Fruit fly (Drosophila melanogaster) whole organism, embryonic: ENCODE data around the gene CG13247.

Experiments
- Adf1 ChIP-seq: fragments of 200-800 bp; sonication (Bioruptor generic); IDR thresholded peaks from 2 replicates; pipeline ENCODE4 v1.3.6; 2022; ENCODE audit warnings: missing biosample characterization, missing genetic modification characterization
- Asciz ChIP-seq: fragments of 200-800 bp; sonication (Bioruptor generic); optimal IDR thresholded peaks from 2 replicates; lab custom pipeline; 2017; ENCODE audit warnings: missing biosample characterization, mild to moderate bottlenecking, missing genetic modification characterization, missing genetic modification reagents
- Atf6 ChIP-seq: fragments of 200-800 bp; sonication (Bioruptor generic); IDR thresholded peaks from 2 replicates; pipeline ENCODE4 v1.3.6; 2022; ENCODE audit warnings: missing biosample characterization, missing genetic modification characterization
- CG1024 ChIP-seq: fragments of 200-800 bp; sonication (Bioruptor generic); IDR thresholded peaks from 2 replicates; pipeline ENCODE4 v1.3.6; 2022; ENCODE audit warnings: missing biosample characterization, missing genetic modification characterization
- CG11456 ChIP-seq: fragments of 200-800 bp; sonication (Bioruptor generic); IDR thresholded peaks from 3 replicates; pipeline ENCODE4 v1.3.6; 2022; ENCODE audit warnings: missing biosample characterization, missing genetic modification characterization
- CG12071 ChIP-seq: fragments of 200-800 bp; sonication (Bioruptor generic); optimal IDR thresholded peaks from 3 replicates; lab custom pipeline; 2018; ENCODE audit warnings: missing biosample characterization, mild to moderate bottlenecking, missing genetic modification characterization
- CG12942 ChIP-seq: fragments of 200-800 bp; sonication (Bioruptor generic); optimal IDR thresholded peaks from 3 replicates; lab custom pipeline; 2016; ENCODE audit warnings: missing biosample characterization, missing genetic modification characterization
- CG13296 ChIP-seq: fragments of 200-800 bp; sonication (Bioruptor generic); optimal IDR thresholded peaks from 3 replicates; lab custom pipeline; 2018; ENCODE audit warnings: missing biosample characterization, mild to moderate bottlenecking, missing genetic modification characterization
- CG13624 ChIP-seq: fragments of 200-800 bp; sonication (Bioruptor generic); optimal IDR thresholded peaks from 2 replicates; lab custom pipeline; 2016; ENCODE audit warnings: missing biosample characterization, missing genetic modification characterization
- CG13894 ChIP-seq: fragments of 200-800 bp; sonication (Bioruptor generic); optimal IDR thresholded peaks from 3 replicates; lab custom pipeline; 2018; ENCODE audit warnings: missing biosample characterization, mild to moderate bottlenecking, missing genetic modification characterization, moderate library complexity
- CG14014 ChIP-seq: fragments of 200-800 bp; sonication (Bioruptor generic); IDR thresholded peaks from 2 replicates; pipeline ENCODE4 v1.3.6; 2022; ENCODE audit warnings: missing biosample characterization, missing genetic modification characterization
- CG1602 ChIP-seq: fragments of 200-800 bp; sonication (Bioruptor generic); optimal IDR thresholded peaks from 3 replicates; lab custom pipeline; 2016; ENCODE audit warnings: missing biosample characterization, missing genetic modification characterization
- CG16815 ChIP-seq: fragments of 200-800 bp; sonication (Bioruptor generic); optimal IDR thresholded peaks from 3 replicates; lab custom pipeline; 2017; ENCODE audit warnings: missing biosample characterization, mild to moderate bottlenecking, missing genetic modification characterization
- CG17385 ChIP-seq: fragments of 200-800 bp; sonication (Bioruptor generic); optimal IDR thresholded peaks from 3 replicates; lab custom pipeline; 2018; ENCODE audit warnings: missing biosample characterization, mild to moderate bottlenecking, missing genetic modification characterization
- CG17802 ChIP-seq: fragments of 200-800 bp; sonication (Bioruptor generic); optimal IDR thresholded peaks from 2 replicates; lab custom pipeline; 2018; ENCODE audit warnings: missing biosample characterization, mild to moderate bottlenecking, missing genetic modification characterization, moderate library complexity
- CG18476 ChIP-seq: fragments of 200-800 bp; sonication (Bioruptor generic); optimal IDR thresholded peaks from 2 replicates; lab custom pipeline; 2016; ENCODE audit warnings: missing biosample characterization, mild to moderate bottlenecking, missing genetic modification characterization
- CG2199 ChIP-seq: fragments of 200-800 bp; sonication (Bioruptor generic); IDR thresholded peaks from 3 replicates; pipeline ENCODE4 v1.3.6; 2022; ENCODE audit warnings: missing biosample characterization, missing genetic modification characterization
- CG33213 ChIP-seq: fragments of 200-800 bp; sonication (Bioruptor generic); optimal IDR thresholded peaks from 3 replicates; lab custom pipeline; 2016; ENCODE audit warnings: missing biosample characterization, missing genetic modification characterization
- CG3838 ChIP-seq: fragments of 200-800 bp; sonication (Bioruptor generic); optimal IDR thresholded peaks from 3 replicates; lab custom pipeline; 2016; ENCODE audit warnings: missing biosample characterization, missing genetic modification characterization
- CG3995 ChIP-seq: fragments of 200-800 bp; sonication (Bioruptor generic); optimal IDR thresholded peaks from 3 replicates; lab custom pipeline; 2016; ENCODE audit warnings: missing biosample characterization, missing genetic modification characterization
- CG4328 ChIP-seq: fragments of 200-800 bp; sonication (Bioruptor generic); optimal IDR thresholded peaks from 3 replicates; lab custom pipeline; 2017; ENCODE audit warnings: missing biosample characterization, missing genetic modification reagents, missing genetic modification characterization
- Dref ChIP-seq: fragments of 200-800 bp; sonication (Bioruptor generic); IDR thresholded peaks from 2 replicates; pipeline ENCODE4 v1.3.6; 2022; ENCODE audit warnings: missing biosample characterization, missing genetic modification characterization
- E2f1 ChIP-seq: fragments of 200-800 bp; sonication (Bioruptor generic); IDR thresholded peaks from 2 replicates; pipeline ENCODE4 v1.3.6; 2022; ENCODE audit warnings: missing biosample characterization, missing genetic modification characterization
- HHEX ChIP-seq: fragments of 200-800 bp; sonication (Bioruptor generic); optimal IDR thresholded peaks from 3 replicates; lab custom pipeline; 2017; ENCODE audit warnings: missing biosample characterization, mild to moderate bottlenecking, missing genetic modification characterization, missing genetic modification reagents
- HLH4C ChIP-seq: fragments of 200-800 bp; sonication (Bioruptor generic); IDR thresholded peaks from 3 replicates; pipeline ENCODE4 v1.3.6; 2022; ENCODE audit warnings: missing biosample characterization, missing genetic modification characterization; ENCODE audit not compliant: partially characterized antibody
- HLHmδ ChIP-seq: fragments of 200-800 bp; sonication (Bioruptor generic); optimal IDR thresholded peaks from 2 replicates; lab custom pipeline; 2018; ENCODE audit warnings: missing biosample characterization, mild to moderate bottlenecking, missing genetic modification characterization, moderate library complexity
- HmgZ ChIP-seq: fragments of 200-800 bp; sonication (Bioruptor generic); optimal IDR thresholded peaks from 2 replicates; lab custom pipeline; 2018; ENCODE audit warnings: missing biosample characterization, mild to moderate bottlenecking, missing genetic modification characterization
- NK7.1 ChIP-seq: fragments of 200-800 bp; sonication (Bioruptor generic); optimal IDR thresholded peaks from 3 replicates; lab custom pipeline; 2016; ENCODE audit warnings: missing biosample characterization, missing genetic modification characterization
- Nf-YC ChIP-seq: fragments of 200-800 bp; optimal IDR thresholded peaks from 3 replicates; lab custom pipeline; 2019; ENCODE audit warnings: missing biosample characterization, mild to moderate bottlenecking, missing genetic modification characterization, moderate library complexity
- Oli ChIP-seq: fragments of 200-800 bp; sonication (Bioruptor generic); optimal IDR thresholded peaks from 2 replicates; lab custom pipeline; 2018; ENCODE audit warnings: missing biosample characterization, mild to moderate bottlenecking, missing genetic modification characterization, moderate library complexity
- Ravus ChIP-seq: fragments of 200-800 bp; sonication (Bioruptor generic); IDR thresholded peaks from 2 replicates; pipeline ENCODE4 v1.3.6; 2022; ENCODE audit warnings: missing biosample characterization, missing genetic modification characterization
- abd-A ChIP-seq: fragments of 200-800 bp; sonication (Bioruptor generic); optimal IDR thresholded peaks from 3 replicates; lab custom pipeline; 2019; ENCODE audit warnings: missing biosample characterization, mild to moderate bottlenecking, missing genetic modification characterization, moderate library complexity
- bab2 ChIP-seq: fragments of 200-800 bp; sonication (Bioruptor generic); optimal IDR thresholded peaks from 2 replicates; lab custom pipeline; 2016; ENCODE audit warnings: missing biosample characterization, missing genetic modification characterization
- cg ChIP-seq: fragments of 200-800 bp; sonication (Bioruptor generic); optimal IDR thresholded peaks from 3 replicates; lab custom pipeline; 2019; ENCODE audit warnings: missing biosample characterization, mild to moderate bottlenecking, missing genetic modification characterization, moderate library complexity
- gfzf ChIP-seq: fragments of 200-800 bp; sonication (Bioruptor generic); optimal IDR thresholded peaks from 2 replicates; lab custom pipeline; 2016; ENCODE audit warnings: missing biosample characterization, mild to moderate bottlenecking, missing genetic modification characterization, moderate library complexity
- hkb ChIP-seq, 2 experiments: fragments of 200-800 bp in 1 of 2; fragments of >200 bp in 1 of 2; sonication (Bioruptor generic) in 1 of 2; IDR thresholded peaks in 1 of 2; optimal IDR thresholded peaks in 1 of 2; 2 replicates each; pipeline versions ENCODE4 v1.3.6 to Lab custom; 2017 to 2022; ENCODE audit warnings: missing biosample characterization in 1 of 2, missing genetic modification characterization in 1 of 2
- klu ChIP-seq: fragments of 200-800 bp; sonication (Bioruptor generic); IDR thresholded peaks from 2 replicates; pipeline ENCODE4 v1.3.6; 2022; ENCODE audit warnings: missing biosample characterization, missing genetic modification characterization
- kni ChIP-seq: fragments of 200-800 bp; sonication (Bioruptor generic); optimal IDR thresholded peaks from 3 replicates; lab custom pipeline; 2017; ENCODE audit warnings: mild to moderate bottlenecking, missing biosample characterization, missing genetic modification reagents, missing genetic modification characterization
- knrl ChIP-seq: fragments of 200-800 bp; sonication (Bioruptor generic); IDR thresholded peaks from 3 replicates; pipeline ENCODE4 v1.3.6; 2022; ENCODE audit warnings: missing biosample characterization, missing genetic modification characterization; ENCODE audit not compliant: partially characterized antibody
- lmd ChIP-seq: fragments of 200-800 bp; sonication (Bioruptor generic); IDR thresholded peaks from 2 replicates; pipeline ENCODE4 v1.3.6; 2022; ENCODE audit warnings: missing biosample characterization, missing genetic modification characterization
- lov ChIP-seq, 2 experiments: fragments of 200-800 bp in 1 of 2; fragments of >200 bp in 1 of 2; sonication (Bioruptor generic) in 1 of 2; IDR thresholded peaks in 1 of 2; optimal IDR thresholded peaks in 1 of 2; 2 replicates in 1 of 2; 3 replicates in 1 of 2; pipeline versions ENCODE4 v1.3.6 to Lab custom; 2017 to 2022; ENCODE audit warnings: missing biosample characterization in 1 of 2, missing genetic modification characterization in 1 of 2
- mam ChIP-seq: fragments of 200-800 bp; sonication (Bioruptor generic); optimal IDR thresholded peaks from 3 replicates; lab custom pipeline; 2016; ENCODE audit warnings: missing biosample characterization, missing genetic modification characterization
- pfk ChIP-seq: fragments of 200-800 bp; sonication (Bioruptor generic); optimal IDR thresholded peaks from 2 replicates; lab custom pipeline; 2018; ENCODE audit warnings: missing biosample characterization, mild to moderate bottlenecking, missing genetic modification characterization, moderate library complexity
- sima ChIP-seq: fragments of 200-800 bp; sonication (Bioruptor generic); optimal IDR thresholded peaks from 2 replicates; lab custom pipeline; 2016; ENCODE audit warnings: missing biosample characterization, missing genetic modification characterization
- sisA ChIP-seq: fragments of 200-800 bp; sonication (Bioruptor generic); IDR thresholded peaks from 2 replicates; pipeline ENCODE4 v1.3.6; 2022; ENCODE audit warnings: missing biosample characterization, missing genetic modification characterization
- usp ChIP-seq: fragments of >200 bp; optimal IDR thresholded peaks from 2 replicates; lab custom pipeline; 2017; ENCODE audit warnings: missing biosample characterization, missing genetic modification characterization
- vnd ChIP-seq: fragments of 200-800 bp; sonication (Bioruptor generic); IDR thresholded peaks from 3 replicates; pipeline ENCODE4 v1.3.6; 2022; ENCODE audit warnings: missing biosample characterization, missing genetic modification characterization; ENCODE audit not compliant: partially characterized antibody
- zfh1 ChIP-seq: fragments of 200-800 bp; sonication (Bioruptor generic); IDR thresholded peaks from 3 replicates; pipeline ENCODE4 v1.3.6; 2022; ENCODE audit warnings: missing biosample characterization, missing genetic modification characterization

The CG13247 gene

DNA sequence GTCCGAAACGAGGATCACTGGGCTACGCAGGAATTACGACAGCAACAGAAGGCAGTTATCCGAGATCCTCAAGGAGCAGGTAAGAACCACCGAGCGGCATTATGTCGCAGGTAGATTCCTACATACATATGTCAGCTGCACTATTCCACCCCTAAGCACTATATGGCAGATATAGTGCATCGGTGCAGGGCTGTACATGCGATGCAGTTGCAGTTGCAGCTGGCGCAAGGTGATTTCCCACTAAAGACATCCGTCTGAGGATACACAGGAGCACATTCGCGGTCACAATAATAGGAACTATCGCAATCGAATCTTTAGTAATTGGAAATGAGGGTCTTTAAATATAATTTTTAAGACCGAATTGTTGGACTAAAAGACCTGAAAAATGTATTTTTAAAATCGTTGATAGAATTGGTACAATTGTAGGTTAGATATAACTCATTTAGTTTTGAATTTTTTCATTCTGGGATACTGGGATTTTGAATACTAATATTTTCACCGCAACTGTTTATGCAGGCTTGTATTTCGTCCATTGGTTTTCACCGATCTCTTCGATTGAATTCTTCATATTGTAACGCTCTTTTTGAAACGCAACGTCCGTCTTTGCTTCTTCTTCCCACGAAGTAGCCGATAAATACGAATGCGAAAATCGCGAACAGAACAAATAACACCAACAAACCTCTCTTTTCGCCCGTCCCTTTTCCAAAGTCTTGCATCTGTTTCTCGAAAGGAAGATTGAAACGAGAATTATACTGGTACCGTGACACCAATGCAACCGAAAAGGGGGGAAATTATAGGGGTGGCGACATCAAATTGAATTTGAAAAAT is 32.8 kb downstream of the CG13247 start (continued):
- TF ChIP-seq CG12942 (GFP tag; lab: Kevin White, UChicago) (no peak), CG18476 (GFP tag; lab: Kevin White, UChicago) (no peak), lov (optimal IDR thresholded peaks at IDR 0.05; lab: Kevin White, UChicago) (no peak), lov (GFP tag; IDR thresholded peaks at IDR 0.05; lab: Robert Waterston, UW) (0 out of 3 replicates have a peak, but pooled peaks have one; percentile 34), CG12071 (GFP tag; lab: Kevin White, UChicago) (no peak), Nf-YC (tag; lab: Kevin White, UChicago) (no peak), kni (GFP tag; lab: Kevin White, UChicago) (peak; percentile 79), Ravus (no peak), CG2199 (GFP tag; lab: Robert Waterston, UW) (peak; percentile 79; the same call in 1 of the 3 replicates), CG1602 (no peak), Dref (GFP tag; lab: Robert Waterston, UW) (no peak), HLHmδ (GFP tag; lab: Kevin White, UChicago) (no peak), pfk (GFP tag; lab: Kevin White, UChicago) (no peak), CG16815 (GFP tag; lab: Kevin White, UChicago) (peak; percentile 50), HHEX (no peak), Asciz (no peak), hkb (optimal IDR thresholded peaks at IDR 0.05; lab: Kevin White, UChicago) (no peak), hkb (GFP tag; IDR thresholded peaks at IDR 0.05; lab: Robert Waterston, UW) (no peak), abd-A (tag; lab: Kevin White, UChicago) (no peak), CG11456 (GFP tag; lab: Robert Waterston, UW) (no peak), bab2 (GFP tag; lab: Kevin White, UChicago) (no peak), Oli (tag; lab: Kevin White, UChicago) (peak; percentile 32), CG14014 (GFP tag; lab: Robert Waterston, UW) (no peak), CG1024 (GFP tag; lab: Robert Waterston, UW) (no peak), NK7.1 (GFP tag; lab: Kevin White, UChicago) (no peak), CG33213 (GFP tag; lab: Kevin White, UChicago) (no peak), CG13624 (GFP tag; lab: Kevin White, UChicago) (no peak), CG3995 (GFP tag; lab: Kevin White, UChicago) (no peak), Adf1 (GFP tag; lab: Robert Waterston, UW) (no peak), CG17385 (GFP tag; lab: Kevin White, UChicago) (peak; percentile 54), klu (GFP tag; lab: Robert Waterston, UW) (no peak), usp (GFP tag; lab: Kevin White, UChicago) (no peak), lmd (peak; percentile 28; the same call in 1 of the 2 replicates), CG13894 (tag; lab: Kevin White, UChicago) (no peak), CG3838 (no peak), knrl (GFP tag; lab: Robert Waterston, UW) (no peak), HLH4C (GFP tag; lab: Robert Waterston, UW) (no peak), cg (GFP tag; lab: Kevin White, UChicago) (no peak), vnd (GFP tag; lab: Robert Waterston, UW) (no peak), zfh1 (peak; percentile 75), CG13296 (GFP tag; lab: Kevin White, UChicago) (no peak), mam (GFP tag; lab: Kevin White, UChicago) (no peak), HmgZ (tag; lab: Kevin White, UChicago) (no peak), CG4328 (no peak), gfzf (no peak), sima (no peak), Atf6 (no peak), E2f1 (no peak), CG17802 (tag; lab: Kevin White, UChicago) (no peak), sisA (no peak)
